Fruit fly (Drosophila melanogaster) whole organism, wandering third instar larva: ENCODE results near the gene Sas-4.

ENCODE experiments used
- Abd-B ChIP-seq: fragments of >200 bp; optimal IDR thresholded peaks from 2 replicates; lab custom pipeline; 2017; ENCODE audit warnings: missing biosample characterization, missing genetic modification characterization
- CG32264 ChIP-seq: fragments of 200-800 bp; sonication (Bioruptor generic); optimal IDR thresholded peaks from 2 replicates; lab custom pipeline; 2016; ENCODE audit warnings: missing biosample characterization, missing genetic modification characterization
- CG9705 ChIP-seq: fragments of 200-800 bp; sonication (Bioruptor generic); optimal IDR thresholded peaks from 2 replicates; lab custom pipeline; 2018; ENCODE audit warnings: missing biosample characterization, mild to moderate bottlenecking, missing genetic modification characterization
- CrebA ChIP-seq: fragments of 200-800 bp; sonication (Bioruptor generic); optimal IDR thresholded peaks from 2 replicates; lab custom pipeline; 2016; ENCODE audit warnings: missing biosample characterization, mild to moderate bottlenecking, missing genetic modification characterization, borderline replicate concordance
- Dfd ChIP-seq: fragments of >200 bp; optimal IDR thresholded peaks from 2 replicates; lab custom pipeline; 2017; ENCODE audit warnings: missing biosample characterization, missing genetic modification characterization
- GATAd ChIP-seq: sonication (Bioruptor generic); optimal IDR thresholded peaks from 2 replicates; lab custom pipeline; 2016; ENCODE audit warnings: missing biosample characterization, missing genetic modification characterization
- HLH106 ChIP-seq: fragments of 200-800 bp; optimal IDR thresholded peaks from 3 replicates; lab custom pipeline; 2019; ENCODE audit warnings: missing biosample characterization, mild to moderate bottlenecking, missing genetic modification characterization, moderate library complexity
- Hnf4 ChIP-seq: fragments of 200-800 bp; sonication (Bioruptor generic); optimal IDR thresholded peaks from 2 replicates; lab custom pipeline; 2016; ENCODE audit warnings: missing biosample characterization, mild to moderate bottlenecking, missing genetic modification characterization
- Hr78 ChIP-seq: fragments of >200 bp; optimal IDR thresholded peaks from 2 replicates; lab custom pipeline; 2017; ENCODE audit warnings: missing biosample characterization, missing genetic modification characterization
- Hr83 ChIP-seq: fragments of 200-300 bp; sonication (Bioruptor generic); optimal IDR thresholded peaks from 2 replicates; lab custom pipeline; 2016; ENCODE audit warnings: missing biosample characterization, mild to moderate bottlenecking, missing genetic modification characterization, moderate library complexity; ENCODE audit not compliant: poor library complexity, severe bottlenecking
- Jra ChIP-seq: sonication (Bioruptor generic); optimal IDR thresholded peaks from 2 replicates; lab custom pipeline; 2016; ENCODE audit warnings: missing biosample characterization, missing genetic modification characterization
- Mio ChIP-seq: sonication (Bioruptor generic); optimal IDR thresholded peaks from 2 replicates; lab custom pipeline; 2016; ENCODE audit warnings: missing biosample characterization, missing genetic modification characterization
- Myc ChIP-seq: fragments of >200 bp; optimal IDR thresholded peaks from 2 replicates; lab custom pipeline; 2017
- N ChIP-seq: fragments of >200 bp; optimal IDR thresholded peaks from 2 replicates; lab custom pipeline; 2018; ENCODE audit warnings: missing biosample characterization, missing external identifiers, missing genetic modification characterization
- OdsH ChIP-seq: fragments of 200-800 bp; sonication (Bioruptor generic); optimal IDR thresholded peaks from 2 replicates; lab custom pipeline; 2016; ENCODE audit warnings: missing biosample characterization, mild to moderate bottlenecking, missing genetic modification characterization
- Vsx2 ChIP-seq: fragments of 200-300, 225-300 bp; sonication (Bioruptor generic); optimal IDR thresholded peaks from 2 replicates; lab custom pipeline; 2018; ENCODE audit warnings: missing biosample characterization, missing genetic modification characterization; ENCODE audit not compliant: partially characterized antibody
- br ChIP-seq: fragments of 200-800 bp; sonication (Bioruptor generic); optimal IDR thresholded peaks from 2 replicates; lab custom pipeline; 2016; ENCODE audit warnings: missing biosample characterization, missing genetic modification characterization
- dmrt93B ChIP-seq: fragments of 200-800 bp; sonication (Bioruptor generic); optimal IDR thresholded peaks from 2 replicates; lab custom pipeline; 2018; ENCODE audit warnings: missing biosample characterization, mild to moderate bottlenecking, missing genetic modification characterization
- dsf ChIP-seq: sonication (Bioruptor generic); optimal IDR thresholded peaks from 2 replicates; lab custom pipeline; 2016; ENCODE audit warnings: missing biosample characterization, missing genetic modification characterization, borderline replicate concordance
- ey ChIP-seq: fragments of 200-800 bp; sonication (Bioruptor generic); optimal IDR thresholded peaks from 2 replicates; lab custom pipeline; 2016; ENCODE audit warnings: missing biosample characterization, missing genetic modification characterization
- foxo ChIP-seq, 2 experiments: fragments of 200-800 bp; sonication (Bioruptor generic); optimal IDR thresholded peaks; 2 replicates in 1 of 2; 3 replicates in 1 of 2; lab custom pipeline; 2016 to 2017; ENCODE audit warnings: missing biosample characterization in 2 of 2, missing genetic modification characterization in 2 of 2
- fru ChIP-seq: fragments of 200-800 bp; sonication (Bioruptor generic); optimal IDR thresholded peaks from 3 replicates; lab custom pipeline; 2016; ENCODE audit warnings: missing biosample characterization, mild to moderate bottlenecking, missing genetic modification characterization
- h ChIP-seq: fragments of 200-800 bp; sonication (Bioruptor generic); optimal IDR thresholded peaks from 3 replicates; lab custom pipeline; 2016; ENCODE audit warnings: missing biosample characterization, mild to moderate bottlenecking, missing genetic modification characterization
- jim ChIP-seq: fragments of 175-275, 200-325 bp; sonication (Bioruptor generic); optimal IDR thresholded peaks from 2 replicates; lab custom pipeline; 2016; ENCODE audit warnings: missing biosample characterization, mild to moderate bottlenecking, missing genetic modification characterization
- lola ChIP-seq: fragments of >200 bp; optimal IDR thresholded peaks from 2 replicates; lab custom pipeline; 2017; ENCODE audit warnings: missing biosample characterization, missing genetic modification characterization
- psq ChIP-seq: fragments of 200-800 bp; sonication (Bioruptor generic); optimal IDR thresholded peaks from 3 replicates; lab custom pipeline; 2017; ENCODE audit warnings: missing biosample characterization, mild to moderate bottlenecking, missing genetic modification characterization, moderate library complexity
- rgr ChIP-seq: fragments of 200-800 bp; sonication (Bioruptor generic); optimal IDR thresholded peaks from 3 replicates; lab custom pipeline; 2016; ENCODE audit warnings: missing biosample characterization, mild to moderate bottlenecking, missing genetic modification characterization
- sv ChIP-seq: fragments of 200-800 bp; sonication (Bioruptor generic); optimal IDR thresholded peaks from 3 replicates; lab custom pipeline; 2016; ENCODE audit warnings: missing biosample characterization, missing genetic modification characterization
- usp ChIP-seq: fragments of >200 bp; optimal IDR thresholded peaks from 2 replicates; lab custom pipeline; 2017; ENCODE audit warnings: missing biosample characterization, missing genetic modification characterization
- woc ChIP-seq: sonication (Bioruptor generic); optimal IDR thresholded peaks from 2 replicates; lab custom pipeline; 2016; ENCODE audit warnings: missing biosample characterization, mild to moderate bottlenecking, missing genetic modification characterization

Sas-4 gene

DNA sequence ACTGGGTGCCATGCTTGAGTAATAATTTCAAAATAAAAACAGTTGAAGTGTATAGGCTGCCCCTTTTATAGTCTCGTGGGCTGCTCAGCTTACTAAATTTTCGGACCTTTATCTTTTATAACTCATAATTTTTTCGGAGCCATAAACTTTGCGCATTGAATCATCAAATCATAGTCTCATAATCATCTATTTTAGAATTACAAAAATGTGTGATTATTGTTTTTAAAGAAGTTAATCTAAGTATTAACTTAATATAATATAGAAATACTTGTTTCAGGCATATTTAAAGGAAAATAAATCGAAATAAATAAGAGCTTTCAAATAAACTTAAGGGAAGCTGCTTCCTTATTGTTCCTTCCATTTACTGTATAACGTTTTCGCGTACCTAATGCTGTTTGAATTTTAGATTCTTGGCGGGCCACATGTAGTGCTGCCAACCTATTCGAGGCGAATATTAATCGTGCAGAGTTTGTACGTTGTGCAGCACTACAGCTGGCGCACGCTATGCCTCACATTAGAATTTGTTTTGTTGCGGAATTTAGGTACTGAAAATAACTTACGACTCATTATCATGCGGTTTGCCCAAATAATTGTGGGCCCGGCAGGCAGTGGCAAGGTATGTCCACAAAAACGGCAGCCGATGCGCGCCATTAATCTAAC lies 6.8 kb upstream of the Sas-4 start, which contains the start of the genes CG14610 and CG2656:
Gene CG14610, minus strand, starts transcription at position 51 of the 660 bp plus-strand sequence.
Gene CG2656, plus strand, starts transcription at position 480 of the 660 bp plus-strand sequence.
- TF ChIP-seq woc (no peak), jim (GFP tag; lab: Kevin White, UChicago) (peak; percentile 62), psq (GFP tag; lab: Kevin White, UChicago) (peak; percentile 70), br (GFP tag; lab: Kevin White, UChicago) (peak; percentile 80), rgr (GFP tag; lab: Kevin White, UChicago) (peak; percentile 91), Abd-B (no peak), Mio (GFP tag; lab: Kevin White, UChicago) (peak; percentile 28), GATAd (GFP tag; lab: Kevin White, UChicago) (peak; percentile 44), CrebA (GFP tag; lab: Kevin White, UChicago) (no peak), Dfd (GFP tag; lab: Kevin White, UChicago) (no peak), ey (peak; percentile 79), CG9705 (GFP tag; lab: Kevin White, UChicago) (peak; percentile 44), Hr83 (GFP tag; lab: Kevin White, UChicago) (peak; percentile 97), CG32264 (GFP tag; lab: Kevin White, UChicago) (peak; percentile 23), HLH106 (tag; lab: Kevin White, UChicago) (no peak), fru (peak; percentile 78), sv (GFP tag; lab: Kevin White, UChicago) (peak; percentile 71), foxo (GFP tag; optimal IDR thresholded peaks at IDR 0.05; lab: Kevin White, UChicago) (peak in 1 of 2 experiments; percentile 94), OdsH (GFP tag; lab: Kevin White, UChicago) (peak; percentile 71), Myc (lab: Kevin White, UChicago) (peak; percentile 25), h (GFP tag; lab: Kevin White, UChicago) (peak; percentile 91), Jra (GFP tag; lab: Kevin White, UChicago) (peak; percentile 77)
- TF ChIP-seq, all 38 proteins: peak for 17

DNA sequence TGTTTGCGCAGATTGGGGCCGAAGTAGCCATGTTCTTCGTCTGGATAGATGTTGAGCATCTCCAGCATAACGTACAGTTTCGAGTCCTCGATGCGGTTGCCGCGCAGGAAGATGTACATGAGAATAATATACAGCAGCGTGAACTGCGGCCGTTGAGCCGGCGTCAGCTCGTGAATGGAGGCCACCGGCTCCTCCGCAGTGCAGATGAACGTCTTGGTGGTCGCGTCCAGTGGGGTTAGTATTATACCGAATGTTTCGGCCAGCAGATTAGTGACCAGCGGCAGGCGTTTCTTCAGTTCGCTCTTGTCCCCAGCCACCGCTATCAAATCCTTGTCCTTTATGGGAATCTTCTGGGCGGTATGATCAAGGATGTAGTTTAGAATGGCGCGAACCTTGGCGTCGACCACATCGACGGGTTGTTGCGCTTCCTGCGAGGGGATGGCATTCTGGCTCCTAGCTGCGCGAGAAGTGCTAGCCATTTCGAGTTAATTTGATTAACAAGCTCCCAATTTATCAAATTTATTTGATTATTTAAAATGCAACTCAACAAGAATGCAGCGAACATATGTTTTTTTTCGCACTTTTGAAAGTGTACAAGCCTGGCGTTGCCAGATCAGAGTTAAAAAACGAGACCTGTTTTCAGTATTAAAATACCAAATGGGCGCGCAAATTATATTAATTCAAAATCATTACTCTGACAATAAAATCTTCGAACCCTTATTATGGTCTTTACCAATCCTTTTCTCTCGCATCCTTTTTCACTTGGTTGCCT lies 3.6 kb downstream of the Sas-4 start, which contains the start of gene MAGE:
Gene MAGE, minus strand, starts transcription at position 595 of the 772 bp plus-strand sequence.
- no peak for TF ChIP-seq CG32264 (GFP tag; lab: Kevin White, UChicago)
- TF ChIP-seq dsf = no peak
- no peak for TF ChIP-seq N
- peak; percentile 22 for TF ChIP-seq Vsx2 (GFP tag; lab: Kevin White, UChicago)

DNA sequence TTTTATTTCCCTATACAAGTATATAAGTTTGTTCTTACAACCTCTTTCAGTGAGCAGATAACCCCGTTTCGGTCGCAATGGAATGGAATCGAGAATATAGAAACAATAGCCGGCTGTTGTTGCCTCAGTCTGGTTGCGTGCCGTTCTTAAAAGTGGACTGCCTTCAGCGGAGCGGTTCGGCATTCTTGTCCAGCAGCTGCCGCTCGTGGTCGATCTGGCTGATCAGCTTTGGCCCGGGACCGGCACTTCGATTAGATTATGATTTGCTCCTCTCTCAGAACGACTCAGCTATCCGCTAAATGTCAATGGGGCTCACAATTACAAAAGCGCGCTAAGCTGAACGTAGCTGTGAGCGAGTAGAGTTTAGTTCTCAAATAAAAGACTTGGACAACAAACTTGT lies 5.9 kb downstream of the Sas-4 start:
- TF ChIP-seq OdsH (GFP tag; lab: Kevin White, UChicago) (no peak), CG32264 (GFP tag; lab: Kevin White, UChicago) (no peak), GATAd (GFP tag; lab: Kevin White, UChicago) (no peak), CG9705 (GFP tag; lab: Kevin White, UChicago) (no peak), N (no peak), jim (GFP tag; lab: Kevin White, UChicago) (no peak), Abd-B (no peak), Mio (GFP tag; lab: Kevin White, UChicago) (no peak), sv (GFP tag; lab: Kevin White, UChicago) (no peak), Hnf4 (no peak), fru (no peak), br (GFP tag; lab: Kevin White, UChicago) (no peak), dsf (no peak), rgr (GFP tag; lab: Kevin White, UChicago) (no peak), usp (no peak)

DNA sequence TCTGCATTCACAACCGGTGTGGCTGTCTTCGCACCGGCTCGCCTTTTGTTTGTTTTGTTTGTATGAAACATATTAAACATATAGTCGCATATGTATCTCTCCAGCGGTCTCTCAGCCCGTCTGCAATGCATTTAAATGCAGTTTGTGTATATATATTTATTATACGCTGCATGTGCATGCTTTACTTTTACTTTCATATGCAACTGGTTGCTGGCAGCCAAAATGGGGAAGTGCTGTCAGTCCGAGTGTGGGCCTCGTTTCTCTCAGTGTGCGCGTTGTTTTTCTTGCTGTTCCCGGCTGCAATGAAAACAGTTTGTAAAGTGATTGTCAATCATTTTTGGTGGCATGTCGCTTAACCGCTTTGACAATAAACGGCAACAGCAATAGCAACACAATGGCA lies 8.4 kb downstream of the Sas-4 start:
- no peak for TF ChIP-seq dmrt93B
- TF ChIP-seq Hnf4 = no peak
- no peak for TF ChIP-seq psq (GFP tag; lab: Kevin White, UChicago)
- no peak for TF ChIP-seq Hr78 (GFP tag; lab: Kevin White, UChicago)
- no peak for TF ChIP-seq lola (GFP tag; lab: Kevin White, UChicago)
- no peak for TF ChIP-seq ey
- TF ChIP-seq CG9705 (GFP tag; lab: Kevin White, UChicago) = no peak
